Fruit fly (Drosophila melanogaster) whole organism, embryonic: ENCODE measurements around the gene Ets97D.
A peak's percentile ranks its signal among the peaks of the same experiment; 100 is the strongest.

Source experiments
- B-H2 ChIP-seq: fragments of 200-800 bp; sonication (Bioruptor generic); optimal IDR thresholded peaks from 2 replicates; lab custom pipeline; 2018; ENCODE audit warnings: missing biosample characterization, mild to moderate bottlenecking, missing genetic modification characterization
- CG10274 ChIP-seq: fragments of 200-800 bp; sonication (Bioruptor generic); optimal IDR thresholded peaks from 3 replicates; lab custom pipeline; 2017; ENCODE audit warnings: missing biosample characterization, mild to moderate bottlenecking, missing genetic modification characterization
- CG10462 ChIP-seq: fragments of 200-800 bp; sonication (Bioruptor generic); optimal IDR thresholded peaks from 2 replicates; lab custom pipeline; 2016; ENCODE audit warnings: missing biosample characterization, missing genetic modification characterization
- CG11247 ChIP-seq: fragments of 200-800 bp; sonication (Bioruptor generic); IDR thresholded peaks from 2 replicates; pipeline ENCODE4 v1.3.6; 2022; ENCODE audit warnings: missing biosample characterization, missing genetic modification characterization
- CG11504 ChIP-seq: fragments of 200-800 bp; sonication (Bioruptor generic); optimal IDR thresholded peaks from 3 replicates; lab custom pipeline; 2019; ENCODE audit warnings: missing biosample characterization, mild to moderate bottlenecking, missing genetic modification characterization, moderate library complexity
- CG13123 ChIP-seq: fragments of 200-800 bp; sonication (Bioruptor generic); optimal IDR thresholded peaks from 2 replicates; lab custom pipeline; 2016; ENCODE audit warnings: missing biosample characterization, missing genetic modification characterization
- CG13296 ChIP-seq: fragments of 200-800 bp; sonication (Bioruptor generic); optimal IDR thresholded peaks from 3 replicates; lab custom pipeline; 2018; ENCODE audit warnings: missing biosample characterization, mild to moderate bottlenecking, missing genetic modification characterization
- CG14441 ChIP-seq: fragments of 200-800 bp; sonication (Bioruptor generic); IDR thresholded peaks from 2 replicates; pipeline ENCODE4 v1.3.6; 2022; ENCODE audit warnings: missing biosample characterization, missing genetic modification characterization
- CG15269 ChIP-seq: fragments of 200-800 bp; sonication (Bioruptor generic); optimal IDR thresholded peaks from 2 replicates; lab custom pipeline; 2018; ENCODE audit warnings: missing biosample characterization, mild to moderate bottlenecking, missing genetic modification characterization, moderate library complexity
- CG15479 ChIP-seq: fragments of 200-800 bp; sonication (Bioruptor generic); optimal IDR thresholded peaks from 3 replicates; lab custom pipeline; 2019; ENCODE audit warnings: missing biosample characterization, mild to moderate bottlenecking, missing genetic modification characterization, moderate library complexity
- CG16863 ChIP-seq: fragments of 200-800 bp; sonication (Bioruptor generic); optimal IDR thresholded peaks from 3 replicates; lab custom pipeline; 2016; ENCODE audit warnings: missing biosample characterization, missing genetic modification characterization
- CG17359 ChIP-seq: fragments of 200-800 bp; sonication (Bioruptor generic); optimal IDR thresholded peaks from 3 replicates; lab custom pipeline; 2018; ENCODE audit warnings: missing biosample characterization, mild to moderate bottlenecking, missing genetic modification characterization, moderate library complexity
- CG17361 ChIP-seq: fragments of 200-800 bp; sonication (Bioruptor generic); IDR thresholded peaks from 3 replicates; pipeline ENCODE4 v1.3.6; 2022; ENCODE audit warnings: missing biosample characterization, missing genetic modification characterization
- CG2889 ChIP-seq: fragments of 200-800 bp; sonication (Bioruptor generic); IDR thresholded peaks from 3 replicates; pipeline ENCODE4 v1.3.6; 2022; ENCODE audit warnings: missing biosample characterization, missing genetic modification characterization
- CG3726 ChIP-seq: fragments of 200-800 bp; sonication (Bioruptor generic); IDR thresholded peaks from 3 replicates; pipeline ENCODE4, ENCODE4 v1.3.6; 2022; ENCODE audit warnings: missing biosample characterization, missing genetic modification characterization
- CG6175 ChIP-seq: fragments of 200-800 bp; sonication (Bioruptor generic); IDR thresholded peaks from 3 replicates; pipeline ENCODE4 v1.3.6; 2022; ENCODE audit warnings: missing biosample characterization, missing genetic modification characterization
- CG6791 ChIP-seq: fragments of 200-800 bp; sonication (Bioruptor generic); IDR thresholded peaks from 3 replicates; pipeline ENCODE4 v1.3.6; 2022; ENCODE audit warnings: missing biosample characterization, missing genetic modification characterization; ENCODE audit not compliant: partially characterized antibody
- CG7357 ChIP-seq: fragments of 200-800 bp; sonication (Bioruptor generic); IDR thresholded peaks from 3 replicates; pipeline ENCODE4 v1.3.6; 2022; ENCODE audit warnings: missing biosample characterization, missing genetic modification characterization
- CG9215 ChIP-seq: fragments of 200-800 bp; sonication (Bioruptor generic); IDR thresholded peaks from 2 replicates; pipeline ENCODE4 v1.3.6; 2022; ENCODE audit warnings: missing biosample characterization, missing genetic modification characterization
- CG9797 ChIP-seq: fragments of 200-800 bp; sonication (Bioruptor generic); optimal IDR thresholded peaks from 3 replicates; lab custom pipeline; 2018; ENCODE audit warnings: missing biosample characterization, mild to moderate bottlenecking, missing genetic modification characterization
- D19B ChIP-seq: fragments of 200-800 bp; sonication (Bioruptor generic); optimal IDR thresholded peaks from 2 replicates; lab custom pipeline; 2017; ENCODE audit warnings: missing biosample characterization, mild to moderate bottlenecking, missing genetic modification characterization
- Deaf1 ChIP-seq: fragments of 200-800 bp; optimal IDR thresholded peaks from 3 replicates; lab custom pipeline; 2019; ENCODE audit warnings: missing biosample characterization, mild to moderate bottlenecking, missing genetic modification characterization, moderate library complexity
- ERR ChIP-seq: fragments of 200-800 bp; sonication (Bioruptor generic); optimal IDR thresholded peaks from 2 replicates; lab custom pipeline; 2016; ENCODE audit warnings: missing biosample characterization, missing genetic modification characterization
- Elba2 ChIP-seq: fragments of 200-800 bp; sonication (Bioruptor generic); optimal IDR thresholded peaks from 3 replicates; lab custom pipeline; 2016; ENCODE audit warnings: missing biosample characterization, missing genetic modification characterization
- HmgD ChIP-seq: fragments of 200-800 bp; sonication (Bioruptor generic); optimal IDR thresholded peaks from 3 replicates; lab custom pipeline; 2016; ENCODE audit warnings: missing biosample characterization, missing genetic modification characterization
- Opbp ChIP-seq: fragments of 200-800 bp; sonication (Bioruptor generic); IDR thresholded peaks from 3 replicates; pipeline ENCODE4 v1.3.6; 2022; ENCODE audit warnings: missing biosample characterization, missing genetic modification characterization; ENCODE audit not compliant: partially characterized antibody
- Ptx1 ChIP-seq: fragments of 200-800 bp; sonication (Bioruptor generic); IDR thresholded peaks from 2 replicates; pipeline ENCODE4 v1.3.6; 2022; ENCODE audit warnings: missing biosample characterization, missing genetic modification characterization
- Rfx ChIP-seq: fragments of 200-800 bp; sonication (Bioruptor generic); IDR thresholded peaks from 2 replicates; pipeline ENCODE4 v1.3.6; 2022; ENCODE audit warnings: missing biosample characterization, missing genetic modification characterization
- Rx ChIP-seq: fragments of 200-800 bp; sonication (Bioruptor generic); IDR thresholded peaks from 2 replicates; pipeline ENCODE4 v1.3.6; 2022; ENCODE audit warnings: missing biosample characterization, missing genetic modification characterization
- Sox102F ChIP-seq: fragments of 200-800 bp; sonication (Bioruptor generic); optimal IDR thresholded peaks from 2 replicates; lab custom pipeline; 2018; ENCODE audit warnings: missing biosample characterization, mild to moderate bottlenecking, missing genetic modification characterization, moderate library complexity
- Sry-β ChIP-seq: fragments of 200-800 bp; sonication (Bioruptor generic); optimal IDR thresholded peaks from 2 replicates; lab custom pipeline; 2018; ENCODE audit warnings: missing biosample characterization, mild to moderate bottlenecking, missing genetic modification characterization, moderate library complexity
- Sry-δ ChIP-seq: fragments of 200-800 bp; sonication (Bioruptor generic); optimal IDR thresholded peaks from 2 replicates; lab custom pipeline; 2016; ENCODE audit warnings: missing biosample characterization, missing genetic modification characterization
- ara ChIP-seq: fragments of 200-800 bp; sonication (Bioruptor generic); IDR thresholded peaks from 2 replicates; pipeline ENCODE4 v1.3.6; 2022; ENCODE audit warnings: missing biosample characterization, missing genetic modification characterization
- bcd ChIP-seq: fragments of 200-800 bp; sonication (Bioruptor generic); optimal IDR thresholded peaks from 2 replicates; lab custom pipeline; 2017; ENCODE audit warnings: missing biosample characterization, mild to moderate bottlenecking, missing genetic modification characterization
- bigmax ChIP-seq: fragments of 200-800 bp; sonication (Bioruptor generic); optimal IDR thresholded peaks from 2 replicates; lab custom pipeline; 2018; ENCODE audit warnings: missing biosample characterization, mild to moderate bottlenecking, missing genetic modification characterization
- cad ChIP-seq: fragments of >200 bp; optimal IDR thresholded peaks from 2 replicates; lab custom pipeline; 2017; ENCODE audit warnings: missing biosample characterization, missing genetic modification characterization
- emc ChIP-seq: fragments of 200-800 bp; sonication (Bioruptor generic); optimal IDR thresholded peaks from 2 replicates; lab custom pipeline; 2016; ENCODE audit warnings: missing biosample characterization, missing genetic modification characterization
- fd64A ChIP-seq: fragments of 200-800 bp; sonication (Bioruptor generic); optimal IDR thresholded peaks from 3 replicates; lab custom pipeline; 2018; ENCODE audit warnings: missing biosample characterization, mild to moderate bottlenecking, missing genetic modification characterization
- gem ChIP-seq: fragments of 200-800 bp; sonication (Bioruptor generic); optimal IDR thresholded peaks from 2 replicates; lab custom pipeline; 2019; ENCODE audit warnings: missing biosample characterization, mild to moderate bottlenecking, missing genetic modification characterization, moderate library complexity
- jigr1 ChIP-seq: fragments of 200-800 bp; sonication (Bioruptor generic); IDR thresholded peaks from 3 replicates; pipeline ENCODE4 v1.3.6; 2022; ENCODE audit warnings: missing biosample characterization, missing genetic modification characterization
- kni ChIP-seq: fragments of 200-800 bp; sonication (Bioruptor generic); optimal IDR thresholded peaks from 3 replicates; lab custom pipeline; 2017; ENCODE audit warnings: mild to moderate bottlenecking, missing biosample characterization, missing genetic modification reagents, missing genetic modification characterization
- lbe ChIP-seq: fragments of 200-800 bp; sonication (Bioruptor generic); optimal IDR thresholded peaks from 2 replicates; lab custom pipeline; 2016; ENCODE audit warnings: missing biosample characterization, mild to moderate bottlenecking, missing genetic modification characterization
- maf-S ChIP-seq: fragments of 200-800 bp; sonication (Bioruptor generic); optimal IDR thresholded peaks from 2 replicates; lab custom pipeline; 2016; ENCODE audit warnings: missing biosample characterization, missing genetic modification characterization
- sim ChIP-seq: fragments of 200-800 bp; sonication (Bioruptor generic); IDR thresholded peaks from 2 replicates; pipeline ENCODE4 v1.3.6; 2022; ENCODE audit warnings: missing biosample characterization, missing genetic modification characterization
- slbo ChIP-seq: fragments of 200-800 bp; sonication (Bioruptor generic); IDR thresholded peaks from 2 replicates; pipeline ENCODE4 v1.3.6; 2022; ENCODE audit warnings: missing biosample characterization, missing genetic modification characterization
- trh ChIP-seq: fragments of 200-800 bp; sonication (Bioruptor generic); optimal IDR thresholded peaks from 2 replicates; lab custom pipeline; 2016; ENCODE audit warnings: missing biosample characterization, missing genetic modification characterization
- ttk ChIP-seq: fragments of 200-800 bp; sonication (Bioruptor generic); IDR thresholded peaks from 2 replicates; pipeline ENCODE4 v2.1.2; 2022; ENCODE audit warnings: missing biosample characterization, missing genetic modification characterization
- usp ChIP-seq: fragments of >200 bp; optimal IDR thresholded peaks from 2 replicates; lab custom pipeline; 2017; ENCODE audit warnings: missing biosample characterization, missing genetic modification characterization
- wek ChIP-seq: fragments of 200-800 bp; sonication (Bioruptor generic); optimal IDR thresholded peaks from 3 replicates; lab custom pipeline; 2018; ENCODE audit warnings: missing biosample characterization, mild to moderate bottlenecking, missing genetic modification characterization, moderate library complexity
- z ChIP-seq: fragments of 200-800 bp; sonication (Bioruptor generic); IDR thresholded peaks from 3 replicates; pipeline ENCODE4 v1.3.6; 2022; ENCODE audit warnings: missing biosample characterization, missing genetic modification characterization
- zen2 ChIP-seq: fragments of 200-800 bp; sonication (Bioruptor generic); IDR thresholded peaks from 3 replicates; pipeline ENCODE4 v1.3.6; 2022; ENCODE audit warnings: missing biosample characterization, missing genetic modification characterization; ENCODE audit not compliant: partially characterized antibody

The Ets97D gene

dm6 chr3R:26956376-26957062, 43.8 kb upstream of the Ets97D start:
- no peak for TF ChIP-seq usp (GFP tag; lab: Kevin White, UChicago)
- no peak for TF ChIP-seq HmgD (GFP tag; lab: Kevin White, UChicago)
- no peak for TF ChIP-seq sim (GFP tag; lab: Robert Waterston, UW)
- TF ChIP-seq CG15269 (tag; lab: Kevin White, UChicago), result no peak
- no peak for TF ChIP-seq maf-S (GFP tag; lab: Kevin White, UChicago)
- no peak for TF ChIP-seq Deaf1 (tag; lab: Kevin White, UChicago)
- no peak for TF ChIP-seq CG15479
- TF ChIP-seq CG2889 (GFP tag; lab: Robert Waterston, UW), result no peak
- no peak for TF ChIP-seq Rfx (GFP tag; lab: Robert Waterston, UW)
- TF ChIP-seq CG13123, result no peak
- no peak for TF ChIP-seq CG7357 (GFP tag; lab: Robert Waterston, UW)
- no peak for TF ChIP-seq CG3726 (GFP tag; lab: Robert Waterston, UW)
- TF ChIP-seq CG17359 (tag; lab: Kevin White, UChicago), result peak; percentile 2
- no peak for TF ChIP-seq CG13296 (GFP tag; lab: Kevin White, UChicago)
- no peak for TF ChIP-seq ERR (GFP tag; lab: Kevin White, UChicago)
- 0 out of 3 replicates have a peak, but pooled peaks have one; percentile 18 for TF ChIP-seq CG17361 (GFP tag; lab: Robert Waterston, UW)
- TF ChIP-seq emc (GFP tag; lab: Kevin White, UChicago), result no peak
- no peak for TF ChIP-seq kni (GFP tag; lab: Kevin White, UChicago)
- no peak for TF ChIP-seq bigmax (GFP tag; lab: Kevin White, UChicago)
- peak; percentile 16 for TF ChIP-seq CG11504 (tag; lab: Kevin White, UChicago)
- TF ChIP-seq fd64A (GFP tag; lab: Kevin White, UChicago), result no peak
- TF ChIP-seq CG16863 (GFP tag; lab: Kevin White, UChicago), result no peak
- no peak for TF ChIP-seq bcd (GFP tag; lab: Kevin White, UChicago)
- TF ChIP-seq CG9797 (GFP tag; lab: Kevin White, UChicago), result no peak
- no peak for TF ChIP-seq Opbp
- no peak for TF ChIP-seq CG10462
- TF ChIP-seq CG9215 (GFP tag; lab: Robert Waterston, UW), result no peak
- no peak for TF ChIP-seq CG6175 (GFP tag; lab: Robert Waterston, UW)
- TF ChIP-seq wek (GFP tag; lab: Kevin White, UChicago), result peak; percentile 9
- no peak for TF ChIP-seq Sry-δ
- TF ChIP-seq cad (GFP tag; lab: Kevin White, UChicago), result no peak
- TF ChIP-seq D19B, result no peak
- TF ChIP-seq gem (tag; lab: Kevin White, UChicago), result no peak
- no peak for TF ChIP-seq B-H2 (GFP tag; lab: Kevin White, UChicago)
- TF ChIP-seq Ptx1 (GFP tag; lab: Robert Waterston, UW), result no peak
- 0 out of 2 replicates have a peak, but pooled peaks have one; percentile 24 for TF ChIP-seq CG14441
- TF ChIP-seq Rx (GFP tag; lab: Robert Waterston, UW), result no peak
- no peak for TF ChIP-seq CG6791
- no peak for TF ChIP-seq Sry-β (GFP tag; lab: Kevin White, UChicago)
- peak; percentile 35; the same call in 1 of the 2 replicates for TF ChIP-seq slbo
- TF ChIP-seq Elba2, result no peak
- no peak for TF ChIP-seq Sox102F
- no peak for TF ChIP-seq ttk (GFP tag; lab: Robert Waterston, UW)
- no peak for TF ChIP-seq ara (GFP tag; lab: Robert Waterston, UW)
- TF ChIP-seq CG10274 (GFP tag; lab: Kevin White, UChicago), result no peak
- no peak for TF ChIP-seq trh
- TF ChIP-seq z (GFP tag; lab: Robert Waterston, UW), result no peak
- no peak for TF ChIP-seq CG11247 (GFP tag; lab: Robert Waterston, UW)
- no peak for TF ChIP-seq zen2 (GFP tag; lab: Robert Waterston, UW)
- TF ChIP-seq jigr1, result no peak
- no peak for TF ChIP-seq lbe (GFP tag; lab: Kevin White, UChicago)
